Worm (Caenorhabditis elegans) whole organism, midembryonic: ENCODE results near the gene nhr-155.

Experiments used
- T22C8.4 ChIP-seq: fragments of 200-800 bp; sonication (Bioruptor generic); IDR thresholded peaks from 2 replicates; pipeline ENCODE4 v1.3.6; 2022; ENCODE audit warnings: missing genetic modification characterization, missing compliant biosample characterization
- cog-1 ChIP-seq: sonication (generic microtip); optimal IDR thresholded peaks from 2 replicates; lab custom pipeline; 2016; ENCODE audit warnings: missing genetic modification characterization, missing compliant biosample characterization
- flt-1 ChIP-seq: fragments of 200-800 bp; sonication (Bioruptor generic); IDR thresholded peaks from 2 replicates; pipeline ENCODE4 v1.3.6; 2022; ENCODE audit warnings: missing genetic modification characterization, missing compliant biosample characterization
- klf-2 ChIP-seq: fragments of 200-800 bp; sonication (Bioruptor generic); conservative IDR thresholded peaks from 2 replicates; pipeline ENCODE4 v1.3.6; 2022; ENCODE audit warnings: missing genetic modification reagents, missing genetic modification characterization, missing compliant biosample characterization
- med-1 ChIP-seq: sonication (generic microtip); optimal IDR thresholded peaks from 2 replicates; lab custom pipeline; 2017; ENCODE audit warnings: missing genetic modification characterization, mild to moderate bottlenecking, missing compliant biosample characterization, antibody characterized with exemption, missing genetic modification reagents; ENCODE audit not compliant: insufficient read depth
- ref-1 ChIP-seq: fragments of 200-800 bp; sonication (Bioruptor generic); conservative IDR thresholded peaks from 2 replicates; pipeline ENCODE4 v1.3.6; 2022; ENCODE audit warnings: missing genetic modification reagents, missing genetic modification characterization, missing compliant biosample characterization
- tab-1 ChIP-seq: fragments of 200-800 bp; sonication (Bioruptor generic); IDR thresholded peaks from 2 replicates; pipeline ENCODE4 v1.3.6; 2022; ENCODE audit warnings: missing genetic modification characterization, missing compliant biosample characterization
- ztf-23 ChIP-seq: fragments of 200-800 bp; sonication (Bioruptor generic); IDR thresholded peaks from 2 replicates; pipeline ENCODE4 v1.3.6; 2022; ENCODE audit warnings: missing genetic modification reagents, missing genetic modification characterization, missing compliant biosample characterization
- ztf-29 ChIP-seq: fragments of 200-800 bp; sonication (Bioruptor generic); IDR thresholded peaks from 2 replicates; pipeline ENCODE4 v1.3.6; 2022; ENCODE audit warnings: missing genetic modification reagents, missing genetic modification characterization, missing compliant biosample characterization

The nhr-155 gene

DNA sequence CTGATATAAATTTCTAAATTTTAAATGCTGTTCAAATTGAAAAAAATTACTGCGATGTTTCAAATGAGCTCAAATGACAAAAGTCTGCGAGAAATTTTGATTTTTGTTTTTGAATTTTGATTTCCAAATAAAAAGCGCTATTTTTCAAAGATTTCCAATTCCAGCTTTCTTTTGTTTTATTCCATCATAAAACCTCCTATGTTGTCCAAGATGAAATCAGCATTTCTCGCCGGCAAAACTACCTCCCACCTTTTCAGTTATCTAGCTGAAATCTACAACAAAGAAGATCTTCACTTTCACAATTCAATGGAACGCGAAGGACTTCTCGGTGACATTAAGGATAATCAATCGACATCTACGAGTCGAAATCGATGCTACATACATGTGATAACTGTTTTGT, 39.7 kb downstream of the nhr-155 start, which contains the start of gene K06H6.4:
TSS of gene K06H6.4 (plus strand) at position 301 of the 400 bp plus-strand sequence.
- TF ChIP-seq med-1 (GFP tag; lab: Kevin White, UChicago) (no peak), cog-1 (tag; lab: Kevin White, UChicago) (no peak), ztf-29 (GFP tag; lab: Robert Waterston, UW) (no peak), tab-1 (GFP tag; lab: Robert Waterston, UW) (no peak), klf-2 (GFP tag; lab: Robert Waterston, UW) (no peak), ztf-23 (no peak), T22C8.4 (no peak), ref-1 (no peak), flt-1 (GFP tag; lab: Robert Waterston, UW) (no peak)

DNA sequence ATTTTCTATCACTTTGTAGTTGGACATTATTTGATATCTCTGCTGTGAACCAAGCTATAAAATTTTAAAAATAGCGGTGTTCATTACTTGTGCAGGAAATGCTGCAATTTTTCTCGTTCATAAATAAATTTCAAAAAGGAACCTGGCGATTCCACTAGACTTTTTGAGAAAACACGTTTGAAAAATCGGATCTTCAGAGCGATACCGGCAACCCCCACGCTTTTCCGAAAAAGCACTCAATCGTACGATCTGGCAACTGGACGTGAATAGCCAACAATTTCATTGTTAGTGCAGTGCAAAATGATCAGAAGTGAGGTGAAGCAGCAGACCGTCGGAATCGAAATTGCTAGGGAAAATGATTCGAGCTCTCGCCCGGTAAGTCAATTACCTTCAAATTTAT, 42.4 kb downstream of the nhr-155 start, which contains the start of gene nstp-7:
TSS of gene nstp-7 (plus strand) at position 301 of the 400 bp plus-strand sequence.
- no peak for TF ChIP-seq ztf-23
- TF ChIP-seq cog-1 (tag; lab: Kevin White, UChicago): no peak
- TF ChIP-seq T22C8.4: no peak
- TF ChIP-seq flt-1 (GFP tag; lab: Robert Waterston, UW): no peak
- TF ChIP-seq med-1 (GFP tag; lab: Kevin White, UChicago): no peak
- no peak for TF ChIP-seq ref-1
- TF ChIP-seq ztf-29 (GFP tag; lab: Robert Waterston, UW): no peak
- no peak for TF ChIP-seq tab-1 (GFP tag; lab: Robert Waterston, UW)
- no peak for TF ChIP-seq klf-2 (GFP tag; lab: Robert Waterston, UW)

DNA sequence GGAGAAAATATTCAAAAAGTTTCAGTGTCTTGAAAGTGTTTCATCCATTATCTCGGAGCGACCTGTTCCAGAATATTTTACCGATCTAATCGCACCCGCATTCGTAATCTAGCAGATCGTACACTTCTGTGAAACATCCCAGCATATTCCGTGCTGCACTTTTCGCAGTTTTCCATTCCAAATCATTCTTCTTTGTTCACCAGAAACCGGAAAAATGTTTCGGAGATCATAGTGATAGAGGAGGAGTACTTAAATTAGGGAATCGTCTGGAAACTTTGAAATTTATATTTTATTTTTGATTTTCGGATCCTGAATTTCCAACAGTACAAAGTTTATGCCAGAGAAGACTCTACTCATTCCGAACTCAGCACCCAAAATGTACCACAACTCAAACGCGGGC, 46.2 kb downstream of the nhr-155 start, which contains the start of gene K06H6.2:
TSS of gene K06H6.2 (plus strand) at position 301 of the 400 bp plus-strand sequence.
- no peak for TF ChIP-seq ref-1
- TF ChIP-seq cog-1 (tag; lab: Kevin White, UChicago): no peak
- TF ChIP-seq ztf-29 (GFP tag; lab: Robert Waterston, UW): no peak
- TF ChIP-seq ztf-23: no peak
- no peak for TF ChIP-seq T22C8.4
- no peak for TF ChIP-seq med-1 (GFP tag; lab: Kevin White, UChicago)
- TF ChIP-seq flt-1 (GFP tag; lab: Robert Waterston, UW): no peak
- no peak for TF ChIP-seq tab-1 (GFP tag; lab: Robert Waterston, UW)
- TF ChIP-seq klf-2 (GFP tag; lab: Robert Waterston, UW): no peak

DNA sequence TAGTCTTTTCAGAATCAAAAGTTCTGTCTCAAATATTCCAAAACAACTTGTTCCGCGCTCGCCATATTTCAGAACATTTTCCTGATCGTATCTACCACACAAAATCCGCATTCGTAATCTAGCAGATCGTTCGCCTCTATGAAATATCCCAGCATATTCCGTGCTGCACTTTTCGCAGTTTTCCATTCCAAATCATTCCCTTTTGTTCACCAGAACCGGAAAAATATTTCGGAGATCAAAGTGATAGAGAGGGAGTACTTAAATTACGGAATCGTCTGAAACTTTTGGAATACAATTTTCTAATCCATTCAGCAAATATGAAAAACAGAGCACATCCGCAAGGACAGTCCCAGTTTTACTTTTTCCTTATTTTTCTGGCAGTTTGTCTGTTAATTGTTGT, 48.6 kb downstream of the nhr-155 start, which contains the start of gene K06H6.1:
TSS of gene K06H6.1 (plus strand) at position 301 of the 400 bp plus-strand sequence.
- no peak for TF ChIP-seq ref-1
- TF ChIP-seq klf-2 (GFP tag; lab: Robert Waterston, UW): no peak

DNA sequence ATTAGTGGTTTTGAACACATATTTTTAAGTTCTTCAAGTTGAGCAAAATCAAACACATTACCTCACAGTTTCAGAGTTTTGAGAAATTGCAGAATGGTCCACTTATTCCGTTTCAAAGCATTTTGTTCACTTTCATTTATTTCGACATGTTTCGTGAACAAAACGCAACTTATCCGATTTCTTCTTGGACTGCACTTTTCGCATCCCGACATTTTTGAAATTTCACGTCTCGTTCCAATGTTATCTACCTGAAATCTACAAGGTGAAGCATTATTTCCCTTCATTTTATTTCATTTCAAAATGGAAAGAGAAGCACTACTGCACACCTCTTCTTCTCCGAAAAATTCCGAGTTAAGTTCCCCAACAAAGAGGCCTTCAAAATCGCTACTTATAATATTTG, 50.9 kb downstream of the nhr-155 start, which contains the start of gene ZK488.6:
TSS of gene ZK488.6 (plus strand) at position 301 of the 400 bp plus-strand sequence.
- no peak for TF ChIP-seq tab-1 (GFP tag; lab: Robert Waterston, UW)
- TF ChIP-seq flt-1 (GFP tag; lab: Robert Waterston, UW): no peak
- TF ChIP-seq ref-1: no peak
- TF ChIP-seq T22C8.4: no peak
